Fruit fly (Drosophila melanogaster): ENCODE results near the gene kek5.

Gene kek5

DNA sequence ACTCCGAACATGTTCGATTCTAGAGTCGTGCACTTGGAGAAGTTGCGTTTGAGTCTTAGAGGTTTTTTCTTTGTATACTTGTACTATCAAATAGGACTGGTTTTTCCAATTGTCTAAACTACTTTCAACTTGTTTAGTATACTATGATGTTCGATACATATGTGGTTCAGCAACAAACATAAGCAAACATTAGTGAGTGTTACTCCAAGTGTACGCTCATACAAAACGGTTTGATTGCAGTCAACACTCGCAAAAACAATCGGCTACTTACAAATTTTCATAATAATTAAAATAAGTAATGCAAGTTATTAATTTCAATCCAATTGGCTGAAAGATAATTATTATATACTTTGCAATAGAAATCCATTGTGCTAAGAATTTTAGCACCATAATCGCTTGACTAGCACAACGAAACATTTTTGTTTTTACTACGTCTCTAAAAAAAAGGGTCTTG, 8.5 kb downstream of the kek5 start (continued):
- TF ChIP-seq CG7745 (tag; optimal IDR thresholded peaks at IDR 0.05) (no peak), pb (GFP tag; optimal IDR thresholded peaks at IDR 0.05) (peak; percentile 14), CG9797 (GFP tag; optimal IDR thresholded peaks at IDR 0.05) (no peak), CG6175 (GFP tag; IDR thresholded peaks at IDR 0.05) (no peak), sima (GFP tag; optimal IDR thresholded peaks at IDR 0.05) (no peak), Oli (tag; optimal IDR thresholded peaks at IDR 0.05) (peak; percentile 46), cato (GFP tag; optimal IDR thresholded peaks at IDR 0.05; ENCODE audit: borderline replicate concordance) (no peak), Dip3 (GFP tag; optimal IDR thresholded peaks at IDR 0.05) (no peak), zen2 (GFP tag; IDR thresholded peaks at IDR 0.05; ENCODE audit: partially characterized antibody) (no peak), mam (GFP tag; optimal IDR thresholded peaks at IDR 0.05) (no peak), Adf1 (GFP tag; IDR thresholded peaks at IDR 0.05) (no peak; the same call in 1 of the 2 replicates), ash1 (GFP tag; optimal IDR thresholded peaks at IDR 0.05) (no peak), CG14050 (GFP tag; IDR thresholded peaks at IDR 0.05) (no peak), CG17385 (GFP tag; optimal IDR thresholded peaks at IDR 0.05) (peak; percentile 12), CG10959 (GFP tag; IDR thresholded peaks at IDR 0.05) (no peak), Elba2 (GFP tag; optimal IDR thresholded peaks at IDR 0.05) (peak; percentile 74), wek (GFP tag; optimal IDR thresholded peaks at IDR 0.05) (no peak), gfzf (GFP tag; optimal IDR thresholded peaks at IDR 0.05) (no peak), eyg (GFP tag; optimal IDR thresholded peaks at IDR 0.05) (no peak), chinmo (GFP tag; IDR thresholded peaks at IDR 0.05; ENCODE audit: partially characterized antibody) (no peak), tna (GFP tag; IDR thresholded peaks at IDR 0.05; ENCODE audit: partially characterized antibody) (no peak), pan (optimal IDR thresholded peaks at IDR 0.05) (no peak), pan (GFP tag; optimal IDR thresholded peaks at IDR 0.05 in 1 of 2, IDR thresholded peaks at IDR 0.05 in 1 of 2) (no peak), CG2875 (GFP tag; optimal IDR thresholded peaks at IDR 0.05) (peak; percentile 56), chm (GFP tag; IDR thresholded peaks at IDR 0.05) (peak; percentile 42; the same call in 1 of the 2 replicates), ci (GFP tag; IDR thresholded peaks at IDR 0.05) (peak; percentile 26; the same call in 1 of the 3 replicates), vvl (GFP tag; IDR thresholded peaks at IDR 0.05) (peak; percentile 46; the same call in 1 of the 2 replicates), CG8388 (GFP tag; optimal IDR thresholded peaks at IDR 0.05) (peak; percentile 24), Optix (GFP tag; IDR thresholded peaks at IDR 0.05) (no peak), vnd (GFP tag; IDR thresholded peaks at IDR 0.05; ENCODE audit: partially characterized antibody) (no peak), CG13424 (tag; optimal IDR thresholded peaks at IDR 0.05) (peak; percentile 23), stc (GFP tag; IDR thresholded peaks at IDR 0.05) (peak; percentile 54; the same call in 1 of the 2 replicates), CG16779 (GFP tag; IDR thresholded peaks at IDR 0.05) (no peak), ttk (GFP tag; IDR thresholded peaks at IDR 0.05) (no peak), CG7987 (GFP tag; optimal IDR thresholded peaks at IDR 0.05) (no peak), CG10147 (GFP tag; optimal IDR thresholded peaks at IDR 0.05) (no peak), hth (optimal IDR thresholded peaks at IDR 0.05) (no peak), Myb (GFP tag; optimal IDR thresholded peaks at IDR 0.05) (peak; percentile 16), unc-4 (GFP tag; IDR thresholded peaks at IDR 0.05; ENCODE audit: partially characterized antibody) (no peak), tap (tag; optimal IDR thresholded peaks at IDR 0.05) (peak; percentile 55), Gug (GFP tag; IDR thresholded peaks at IDR 0.05) (no peak), z (GFP tag; IDR thresholded peaks at IDR 0.05) (no peak), unpg (GFP tag; optimal IDR thresholded peaks at IDR 0.05) (peak; percentile 51), Dbx (GFP tag; IDR thresholded peaks at IDR 0.05) (no peak), rib (GFP tag; IDR thresholded peaks at IDR 0.05) (no peak), CG6765 (GFP tag; optimal IDR thresholded peaks at IDR 0.05) (no peak), sna (GFP tag; IDR thresholded peaks at IDR 0.05; ENCODE audit: partially characterized antibody) (no peak), CG11456 (GFP tag; IDR thresholded peaks at IDR 0.05) (no peak), jing (GFP tag; optimal IDR thresholded peaks at IDR 0.05) (peak; percentile 43), PHDP (tag; optimal IDR thresholded peaks at IDR 0.05) (peak; percentile 52), CG13775 (GFP tag; optimal IDR thresholded peaks at IDR 0.05) (peak; percentile 22)

All from whole organism, embryonic.